In genomic region chr3L:8578470-8578869, dm6 we compare ENCODE assay signal across 1 fruit fly cellular context.
TF ChIP-seq lines count a peak whose summit lies in the region.

No protein-coding gene starts in this region.

TF ChIP-seq in whole organism, embryonic, 481 proteins besides CTCF, POLR2A, EP300 and RAD21 (continued from another document):
- TF ChIP-seq CG15601 (tag; optimal IDR thresholded peaks at IDR 0.05; lab: Kevin White, UChicago) (no peak), Lhr (GFP tag; optimal IDR thresholded peaks at IDR 0.05; lab: Kevin White, UChicago) (no peak), CG32772 (GFP tag; IDR thresholded peaks at IDR 0.05; lab: Robert Waterston, UW) (no peak), CG2129 (GFP tag; IDR thresholded peaks at IDR 0.05; lab: Robert Waterston, UW; ENCODE audit: partially characterized antibody) (no peak), CG17359 (tag; optimal IDR thresholded peaks at IDR 0.05; lab: Kevin White, UChicago) (no peak), CG6272 (GFP tag; IDR thresholded peaks at IDR 0.05; lab: Robert Waterston, UW) (no peak), NC2α (GFP tag; optimal IDR thresholded peaks at IDR 0.05; lab: Kevin White, UChicago) (no peak), CG1792 (GFP tag; optimal IDR thresholded peaks at IDR 0.05; lab: Kevin White, UChicago) (no peak), crol (GFP tag; IDR thresholded peaks at IDR 0.05; lab: Robert Waterston, UW) (no peak), B-H2 (GFP tag; optimal IDR thresholded peaks at IDR 0.05; lab: Kevin White, UChicago) (no peak), Nf-YA (GFP tag; IDR thresholded peaks at IDR 0.05; lab: Robert Waterston, UW) (no peak), Ssrp (tag; optimal IDR thresholded peaks at IDR 0.05; lab: Kevin White, UChicago) (no peak), C15 (GFP tag; IDR thresholded peaks at IDR 0.05; lab: Robert Waterston, UW) (no peak), CG2889 (GFP tag; IDR thresholded peaks at IDR 0.05; lab: Robert Waterston, UW) (no peak), CG15514 (GFP tag; optimal IDR thresholded peaks at IDR 0.05; lab: Kevin White, UChicago) (no peak), CG5245 (GFP tag; optimal IDR thresholded peaks at IDR 0.05; lab: Kevin White, UChicago) (no peak), Sry-β (GFP tag; optimal IDR thresholded peaks at IDR 0.05; lab: Kevin White, UChicago) (no peak), CG13424 (tag; optimal IDR thresholded peaks at IDR 0.05; lab: Kevin White, UChicago) (no peak)
